Worm (Caenorhabditis elegans): ENCODE results near the gene Y111B2A.2.

ce11 chrIII:12466310-12466709, 29.6 kb upstream of the Y111B2A.2 start, which contains the start of gene pstk-1:
- TF ChIP-seq dao-5 (tag; optimal IDR thresholded peaks at IDR 0.05) (no peak), W03F9.2 (tag; optimal IDR thresholded peaks at IDR 0.05) (no peak), him-1 (tag; optimal IDR thresholded peaks at IDR 0.05) (no peak)

All from whole organism, L4/young adult.